Fruit fly (Drosophila melanogaster): Measurements from ENCODE around the gene CG6125.

DNA sequence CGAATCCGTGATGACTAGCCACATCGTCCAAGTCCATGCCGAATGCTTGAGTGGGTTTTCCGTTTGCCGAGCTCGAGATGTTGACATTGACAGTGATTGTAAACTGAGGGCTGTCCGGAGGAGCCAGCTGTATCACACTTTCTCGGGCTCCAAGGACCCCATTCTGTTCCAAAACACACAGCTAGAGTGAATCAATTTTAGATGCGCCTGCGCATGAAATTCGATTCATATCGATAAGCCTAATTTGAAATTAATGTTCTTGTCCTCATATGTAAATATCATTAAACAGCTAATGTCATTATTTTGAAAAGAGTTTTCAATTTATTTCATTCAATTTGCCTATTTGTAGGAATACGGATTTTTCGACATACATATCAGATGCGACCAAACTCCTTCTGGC lies 37.1 kb downstream of the CG6125 start, which contains the start of gene CG14868:
- TF ChIP-seq CG5204 (GFP tag; optimal IDR thresholded peaks at IDR 0.05), result no peak
- TF ChIP-seq tj (GFP tag; optimal IDR thresholded peaks at IDR 0.05), result no peak
- TF ChIP-seq Mnt (GFP tag; optimal IDR thresholded peaks at IDR 0.05), result no peak
- no peak for TF ChIP-seq CG7045 (GFP tag; optimal IDR thresholded peaks at IDR 0.05)
- TF ChIP-seq kay (GFP tag; ENCODE audit: borderline replicate concordance), result no peak
- no peak for TF ChIP-seq pad (GFP tag; optimal IDR thresholded peaks at IDR 0.05)
- no peak for TF ChIP-seq CG7101 (tag; optimal IDR thresholded peaks at IDR 0.05)

All from whole organism, adult.